Worm (Caenorhabditis elegans) whole organism, young adult: Measurements from ENCODE around the gene prdx-6.

Source experiments
- F22D6.2 ChIP-seq: sonication (generic microtip); optimal IDR thresholded peaks from 2 replicates; lab custom pipeline; 2016; ENCODE audit warnings: mild to moderate bottlenecking, missing genetic modification characterization, missing compliant biosample characterization
- T07F8.4 ChIP-seq: sonication (generic microtip); optimal IDR thresholded peaks from 2 replicates; lab custom pipeline; 2016; ENCODE audit warnings: mild to moderate bottlenecking, missing genetic modification characterization, moderate library complexity, missing compliant biosample characterization
- Y53F4B.3 ChIP-seq: fragments of 200-800 bp; sonication (Bioruptor generic); IDR thresholded peaks from 2 replicates; pipeline ENCODE4 v1.3.6; 2022; ENCODE audit warnings: missing genetic modification reagents, missing genetic modification characterization, missing compliant biosample characterization
- Y56A3A.18 ChIP-seq: fragments of 200-800 bp; sonication (Bioruptor generic); IDR thresholded peaks from 2 replicates; pipeline ENCODE4 v1.3.6; 2022; ENCODE audit warnings: missing genetic modification reagents, missing genetic modification characterization, missing compliant biosample characterization
- attf-3 ChIP-seq: fragments of 200-800 bp; sonication (Bioruptor generic); conservative IDR thresholded peaks from 2 replicates; pipeline ENCODE4 v1.3.6; 2022; ENCODE audit warnings: missing genetic modification reagents, missing genetic modification characterization, missing compliant biosample characterization
- die-1 ChIP-seq: sonication (generic microtip); optimal IDR thresholded peaks from 2 replicates; lab custom pipeline; 2016; ENCODE audit warnings: missing genotype, mild to moderate bottlenecking, missing genetic modification characterization, missing compliant biosample characterization
- ekl-4 ChIP-seq: fragments of 200-800 bp; sonication (Bioruptor generic); IDR thresholded peaks from 2 replicates; pipeline ENCODE4 v1.3.6; 2022; ENCODE audit warnings: missing genetic modification reagents, missing genetic modification characterization, missing compliant biosample characterization
- hrde-1 ChIP-seq: sonication (generic microtip); optimal IDR thresholded peaks from 2 replicates; lab custom pipeline; 2016; ENCODE audit warnings: missing genetic modification characterization, mild to moderate bottlenecking, missing compliant biosample characterization, moderate library complexity, missing genotype, missing genetic modification reagents, borderline replicate concordance
- lsy-27 ChIP-seq: sonication (generic microtip); optimal IDR thresholded peaks from 2 replicates; lab custom pipeline; 2017; ENCODE audit warnings: missing genetic modification characterization, mild to moderate bottlenecking, missing compliant biosample characterization, antibody characterized with exemption, missing genotype, borderline replicate concordance; ENCODE audit not compliant: insufficient read depth
- mxl-1 ChIP-seq: sonication (generic microtip); optimal IDR thresholded peaks from 2 replicates; lab custom pipeline; 2016; ENCODE audit warnings: missing genetic modification characterization, missing compliant biosample characterization
- rpc-1 ChIP-seq, 2 experiments: fragments of 150-350 bp in 1 of 2; sonication (generic microtip) in 1 of 2; optimal IDR thresholded peaks; 2 replicates each; lab custom pipeline; 2014 to 2018; ENCODE audit warnings: missing biosample characterization in 1 of 2, missing genetic modification characterization in 1 of 2, missing genetic modification reagents in 1 of 2, missing genotype in 1 of 2
- tbx-9 ChIP-seq: sonication (generic microtip); optimal IDR thresholded peaks from 2 replicates; lab custom pipeline; 2016; ENCODE audit warnings: borderline replicate concordance, missing genetic modification characterization, inconsistent platforms, missing compliant biosample characterization
- unc-130 ChIP-seq: sonication (generic microtip); optimal IDR thresholded peaks from 2 replicates; lab custom pipeline; 2016; ENCODE audit warnings: missing genetic modification reagents, missing genetic modification characterization, missing compliant biosample characterization
- ztf-26 ChIP-seq: sonication (generic microtip); optimal IDR thresholded peaks from 2 replicates; lab custom pipeline; 2017; ENCODE audit warnings: missing genetic modification characterization, missing compliant biosample characterization

prdx-6 gene

ce11 chrIV:266148-266547, 47.8 kb downstream of the prdx-6 start, which contains the start of gene T21D12.12:
TSS of gene T21D12.12 (plus strand) at chrIV:266448.
- TF ChIP-seq die-1 (no peak), hrde-1 (tag; lab: Kevin White, UChicago) (no peak), mxl-1 (tag; lab: Kevin White, UChicago) (no peak), Y56A3A.18 (no peak)

ce11 chrIV:269107-269506, 50.8 kb downstream of the prdx-6 start, which contains the start of gene T21D12.11:
TSS of gene T21D12.11 (plus strand) at chrIV:269407.
- TF ChIP-seq unc-130 (GFP tag; lab: Kevin White, UChicago) (no peak), Y53F4B.3 (GFP tag; lab: Robert Waterston, UW) (no peak), rpc-1 (optimal IDR thresholded peaks at IDR 0.05; lab: Kevin White, UChicago) (no peak), rpc-1 (tag; optimal IDR thresholded peaks at IDR 0.05; lab: Kevin White, UChicago) (no peak), ekl-4 (GFP tag; lab: Robert Waterston, UW) (no peak), tbx-9 (tag; lab: Kevin White, UChicago) (no peak), T07F8.4 (tag; lab: Kevin White, UChicago) (no peak), ztf-26 (tag; lab: Kevin White, UChicago) (no peak), lsy-27 (no peak), F22D6.2 (no peak), attf-3 (GFP tag; lab: Robert Waterston, UW) (no peak)
- TF ChIP-seq, all 124 proteins: peak for 0
